Worm (Caenorhabditis elegans) whole organism, L4 larva: ENCODE data around the gene plk-3.

Experiments used
- D1046.2 ChIP-seq: fragments of 200-800 bp; sonication (Bioruptor generic); IDR thresholded peaks from 2 replicates; pipeline ENCODE4 v1.3.6; 2022; ENCODE audit warnings: missing genetic modification characterization, missing compliant biosample characterization
- F37D6.2 ChIP-seq: sonication (generic microtip); optimal IDR thresholded peaks from 2 replicates; lab custom pipeline; 2016; ENCODE audit warnings: mild to moderate bottlenecking, missing genetic modification characterization, missing compliant biosample characterization
- T20F7.1 ChIP-seq: fragments of 200-800 bp; sonication (Bioruptor generic); optimal IDR thresholded peaks from 2 replicates; lab custom pipeline; 2018; ENCODE audit warnings: mild to moderate bottlenecking, missing genetic modification characterization, missing compliant biosample characterization
- T26A8.4 ChIP-seq: fragments of 200-800 bp; sonication (Bioruptor generic); IDR thresholded peaks from 2 replicates; pipeline ENCODE4 v1.3.6; 2022; ENCODE audit warnings: missing genetic modification characterization, missing compliant biosample characterization
- Y105C5A.15 ChIP-seq: fragments of 200-800 bp; sonication (Bioruptor generic); IDR thresholded peaks from 2 replicates; pipeline ENCODE4 v1.3.6; 2022; ENCODE audit warnings: missing genetic modification characterization, missing compliant biosample characterization
- Y75B8A.6 ChIP-seq: fragments of 200-800 bp; sonication (Bioruptor generic); IDR thresholded peaks from 2 replicates; pipeline ENCODE4 v1.3.6; 2022; ENCODE audit warnings: missing genetic modification reagents, missing genetic modification characterization, missing compliant biosample characterization
- ZK337.2 ChIP-seq: fragments of 200-800 bp; sonication (Bioruptor generic); IDR thresholded peaks from 2 replicates; pipeline ENCODE4 v1.3.6; 2022; ENCODE audit warnings: missing genetic modification reagents, missing genetic modification characterization, missing compliant biosample characterization
- aly-2 ChIP-seq: sonication (generic microtip); optimal IDR thresholded peaks from 2 replicates; lab custom pipeline; 2018; ENCODE audit warnings: missing biosample characterization, missing genetic modification characterization
- arid-1 ChIP-seq: fragments of 200-800 bp; sonication (Bioruptor generic); conservative IDR thresholded peaks from 2 replicates; pipeline ENCODE4 v1.3.6; 2022; ENCODE audit warnings: missing genetic modification reagents, missing genetic modification characterization, missing compliant biosample characterization
- attf-4 ChIP-seq: sonication (generic microtip); optimal IDR thresholded peaks from 3 replicates; lab custom pipeline; 2017; ENCODE audit warnings: missing biosample characterization, missing genetic modification characterization
- ceh-28 ChIP-seq: fragments of 150-350 bp; optimal IDR thresholded peaks from 2 replicates; lab custom pipeline; 2014; ENCODE audit warnings: missing biosample characterization, missing genetic modification reagents, missing genetic modification characterization
- ceh-32 ChIP-seq: sonication (generic microtip); optimal IDR thresholded peaks from 2 replicates; lab custom pipeline; 2016; ENCODE audit warnings: mild to moderate bottlenecking, missing genetic modification characterization, missing compliant biosample characterization; ENCODE audit not compliant: poor library complexity
- ceh-62 ChIP-seq: sonication (generic microtip); optimal IDR thresholded peaks from 2 replicates; lab custom pipeline; 2017; ENCODE audit warnings: missing biosample characterization, missing genetic modification characterization
- ceh-82 ChIP-seq: sonication (generic microtip); optimal IDR thresholded peaks from 2 replicates; lab custom pipeline; 2017; ENCODE audit warnings: missing biosample characterization, missing genetic modification characterization
- ces-1 ChIP-seq: fragments of 150-350 bp; sonication (generic microtip); optimal IDR thresholded peaks from 4 replicates; lab custom pipeline; 2014; ENCODE audit warnings: missing biosample characterization, missing genetic modification reagents, missing genetic modification characterization
- cey-2 ChIP-seq: sonication (generic microtip); optimal IDR thresholded peaks from 3 replicates; lab custom pipeline; 2017; ENCODE audit warnings: missing genetic modification characterization, mild to moderate bottlenecking, missing compliant biosample characterization, antibody characterized with exemption, borderline replicate concordance; ENCODE audit not compliant: insufficient read depth
- daf-8 ChIP-seq: fragments of 200-800 bp; sonication (Bioruptor generic); IDR thresholded peaks from 2 replicates; pipeline ENCODE4 v1.3.6; 2022; ENCODE audit warnings: missing genetic modification characterization, missing compliant biosample characterization
- dmd-8 ChIP-seq: fragments of 200-800 bp; sonication (Bioruptor generic); IDR thresholded peaks from 2 replicates; pipeline ENCODE4 v1.3.6; 2022; ENCODE audit warnings: missing genetic modification characterization, missing compliant biosample characterization
- dpl-1 ChIP-seq: fragments of 150-350 bp; optimal IDR thresholded peaks from 2 replicates; lab custom pipeline; 2014; ENCODE audit warnings: missing biosample characterization, missing genetic modification reagents, missing genetic modification characterization
- duxl-1 ChIP-seq: sonication (generic microtip); optimal IDR thresholded peaks from 2 replicates; lab custom pipeline; 2016; ENCODE audit warnings: mild to moderate bottlenecking, missing genetic modification characterization, moderate library complexity, missing compliant biosample characterization; ENCODE audit not compliant: poor library complexity
- fos-1 ChIP-seq: fragments of 150-350 bp; optimal IDR thresholded peaks from 2 replicates; lab custom pipeline; 2014; ENCODE audit warnings: missing biosample characterization, missing genetic modification characterization
- gei-8 ChIP-seq: fragments of 200-800 bp; sonication (Bioruptor generic); optimal IDR thresholded peaks from 2 replicates; lab custom pipeline; 2018; ENCODE audit warnings: mild to moderate bottlenecking, missing genetic modification characterization, missing compliant biosample characterization
- hif-1 ChIP-seq, 2 experiments: sonication (generic microtip); optimal IDR thresholded peaks; 2 replicates each; lab custom pipeline; 2016 to 2017; ENCODE audit warnings: missing compliant biosample characterization in 2 of 2, missing genetic modification characterization in 2 of 2, missing genetic modification reagents in 2 of 2, missing genotype in 2 of 2, mild to moderate bottlenecking in 1 of 2
- hlh-11 ChIP-seq: fragments of 200-800 bp; sonication (Bioruptor generic); optimal IDR thresholded peaks from 2 replicates; lab custom pipeline; 2018; ENCODE audit warnings: mild to moderate bottlenecking, missing genetic modification characterization, missing compliant biosample characterization
- hmg-1.1 ChIP-seq: fragments of 200-800 bp; sonication (Bioruptor generic); IDR thresholded peaks from 2 replicates; pipeline ENCODE4 v1.3.6; 2022; ENCODE audit warnings: missing genetic modification reagents, missing genetic modification characterization, missing compliant biosample characterization
- jun-1 ChIP-seq: fragments of 150-350 bp; optimal IDR thresholded peaks from 2 replicates; lab custom pipeline; 2014; ENCODE audit warnings: missing biosample characterization, missing genetic modification reagents, missing genetic modification characterization
- lin-29 ChIP-seq: fragments of 200-800 bp; sonication (Bioruptor generic); IDR thresholded peaks from 2 replicates; pipeline ENCODE4 v1.3.6; 2022; ENCODE audit warnings: missing genetic modification reagents, missing genetic modification characterization, missing compliant biosample characterization
- madf-5 ChIP-seq, 2 experiments: fragments of 200-800 bp; sonication (Bioruptor generic); IDR thresholded peaks; 2 replicates each; pipeline ENCODE4 v1.3.6; 2022; ENCODE audit warnings: missing compliant biosample characterization in 2 of 2, missing genetic modification characterization in 2 of 2
- madf-9 ChIP-seq: fragments of 200-800 bp; sonication (Bioruptor generic); conservative IDR thresholded peaks from 2 replicates; pipeline ENCODE4 v1.3.6; 2022; ENCODE audit warnings: missing genetic modification reagents, missing genetic modification characterization, missing compliant biosample characterization
- nhr-11 ChIP-seq: fragments of 150-350 bp; optimal IDR thresholded peaks from 2 replicates; lab custom pipeline; 2014; ENCODE audit warnings: missing biosample characterization, missing genetic modification characterization
- nhr-41 ChIP-seq: fragments of 200-800 bp; sonication (Bioruptor generic); IDR thresholded peaks from 2 replicates; pipeline ENCODE4 v1.3.6; 2022; ENCODE audit warnings: missing genetic modification reagents, missing genetic modification characterization, missing compliant biosample characterization
- nhr-42 ChIP-seq: fragments of 200-800 bp; sonication (Bioruptor generic); IDR thresholded peaks from 2 replicates; pipeline ENCODE4 v1.3.6; 2022; ENCODE audit warnings: missing genetic modification characterization, missing compliant biosample characterization
- nhr-6 ChIP-seq: fragments of 150-350 bp; optimal IDR thresholded peaks from 2 replicates; lab custom pipeline; 2014; ENCODE audit warnings: missing biosample characterization, missing genetic modification characterization
- pha-4 ChIP-seq, 2 experiments: fragments of 150-350 bp in 1 of 2; fragments of 200-800 bp in 1 of 2; sonication (Bioruptor generic) in 1 of 2; IDR thresholded peaks in 1 of 2; optimal IDR thresholded peaks in 1 of 2; 2 replicates each; pipeline versions ENCODE4 v1.3.6 to Lab custom; 2014 to 2022; ENCODE audit warnings: missing genetic modification characterization in 2 of 2, missing genetic modification reagents in 2 of 2, missing biosample characterization in 1 of 2, missing compliant biosample characterization in 1 of 2
- php-3 ChIP-seq: fragments of 200-800 bp; sonication (Bioruptor generic); IDR thresholded peaks from 2 replicates; pipeline ENCODE4 v1.3.6; 2022; ENCODE audit warnings: missing genetic modification reagents, missing genetic modification characterization, missing compliant biosample characterization
- pqm-1 ChIP-seq: sonication (generic microtip); optimal IDR thresholded peaks from 2 replicates; lab custom pipeline; 2017; ENCODE audit warnings: missing biosample characterization, missing genetic modification characterization
- saeg-2 ChIP-seq: fragments of 200-800 bp; sonication (Bioruptor generic); IDR thresholded peaks from 2 replicates; pipeline ENCODE4 v1.3.6; 2022; ENCODE audit warnings: missing genetic modification reagents, missing genetic modification characterization, missing compliant biosample characterization
- sdz-12 ChIP-seq: fragments of 200-800 bp; sonication (Bioruptor generic); optimal IDR thresholded peaks from 2 replicates; lab custom pipeline; 2018; ENCODE audit warnings: mild to moderate bottlenecking, missing genetic modification characterization, missing compliant biosample characterization
- set-16 ChIP-seq: fragments of 200-800 bp; sonication (Bioruptor generic); IDR thresholded peaks from 2 replicates; pipeline ENCODE4 v1.3.6; 2022; ENCODE audit warnings: missing genetic modification reagents, missing genetic modification characterization, missing compliant biosample characterization
- skn-1 ChIP-seq: fragments of 150-350 bp; optimal IDR thresholded peaks from 2 replicates; lab custom pipeline; 2014; ENCODE audit warnings: missing biosample characterization, missing genetic modification characterization
- snpc-4 ChIP-seq: fragments of 150-350 bp; optimal IDR thresholded peaks from 2 replicates; lab custom pipeline; 2014; ENCODE audit warnings: missing biosample characterization, missing genetic modification characterization
- spr-3 ChIP-seq: fragments of 200-800 bp; sonication (Bioruptor generic); optimal IDR thresholded peaks from 2 replicates; lab custom pipeline; 2018; ENCODE audit warnings: mild to moderate bottlenecking, missing genetic modification characterization, missing compliant biosample characterization
- unc-62 ChIP-seq, 3 experiments: fragments of 150-350 bp in 1 of 3; sonication (generic microtip); optimal IDR thresholded peaks in 2 of 3; peaks in 1 of 3; 1 replicate in 1 of 3; 2 replicates in 2 of 3; lab custom pipeline; 2014 to 2017; ENCODE audit warnings: missing biosample characterization in 3 of 3, missing genetic modification characterization in 3 of 3, missing genetic modification reagents in 3 of 3, missing genotype in 1 of 3
- vab-7 ChIP-seq: fragments of 200-800 bp; sonication (Bioruptor generic); IDR thresholded peaks from 2 replicates; pipeline ENCODE4 v1.3.6; 2022; ENCODE audit warnings: missing genetic modification reagents, missing genetic modification characterization, missing compliant biosample characterization
- zag-1 ChIP-seq: fragments of 150-350 bp; optimal IDR thresholded peaks from 2 replicates; lab custom pipeline; 2014; ENCODE audit warnings: missing biosample characterization, missing genetic modification characterization
- zfp-3 ChIP-seq: fragments of 200-800 bp; sonication (Bioruptor generic); conservative IDR thresholded peaks from 2 replicates; pipeline ENCODE4 v1.3.6; 2022; ENCODE audit warnings: missing genetic modification reagents, missing genetic modification characterization, missing compliant biosample characterization
- ztf-11 ChIP-seq: fragments of 150-350 bp; optimal IDR thresholded peaks from 2 replicates; lab custom pipeline; 2014; ENCODE audit warnings: missing biosample characterization, missing genetic modification characterization
- ztf-7 ChIP-seq: fragments of 150-350 bp; optimal IDR thresholded peaks from 2 replicates; lab custom pipeline; 2014; ENCODE audit warnings: missing biosample characterization, missing genetic modification characterization

Gene plk-3

DNA sequence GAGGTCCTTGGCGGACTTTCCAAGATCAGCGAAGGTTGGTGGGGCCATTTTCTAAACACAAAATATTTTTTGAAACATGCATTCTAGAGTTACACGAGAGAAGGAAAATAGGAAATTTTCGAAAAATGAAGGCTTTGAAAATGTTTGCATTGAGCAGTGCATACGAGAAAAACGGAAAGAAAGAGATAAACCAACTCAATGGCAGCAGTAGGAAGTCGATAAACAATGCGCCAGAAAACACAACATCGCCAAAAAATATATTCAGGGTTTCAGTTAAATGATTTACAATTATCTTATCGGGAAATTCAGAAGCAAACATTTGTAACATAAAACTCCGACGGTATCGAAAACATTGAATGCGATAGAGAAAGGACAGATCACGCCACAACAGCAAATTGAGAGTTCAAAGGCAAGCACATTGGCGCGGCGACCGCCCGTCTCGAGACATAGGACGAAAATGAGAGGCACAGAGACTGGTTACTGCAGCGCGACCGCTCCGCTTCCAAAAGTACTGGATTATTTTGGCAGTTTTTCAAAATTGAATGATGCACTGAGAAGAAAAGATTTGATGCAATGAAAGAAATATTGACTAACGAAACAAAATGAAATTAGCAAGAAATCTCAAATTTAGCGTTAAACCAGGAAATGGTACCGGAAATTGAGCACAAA, 35.0 kb upstream of the plk-3 start, which contains the start of the genes vdac-1 and R05G6.5 (continued):
- TF ChIP-seq Y75B8A.6: 0 out of 2 replicates have a peak, but pooled peaks have one; percentile 18
- TF ChIP-seq ztf-11 (tag; lab: Kevin White, UChicago): no peak
- no peak for TF ChIP-seq ceh-28 (tag; lab: Kevin White, UChicago)
- no peak for TF ChIP-seq unc-62 (GFP tag; optimal IDR thresholded peaks at IDR 0.05 in 1 of 2; lab: Kevin White, UChicago)
- no peak for TF ChIP-seq unc-62 (tag; optimal IDR thresholded peaks at IDR 0.05; lab: Kevin White, UChicago)
- no peak for TF ChIP-seq skn-1 (tag; lab: Kevin White, UChicago)
- peak; percentile 69 for TF ChIP-seq zfp-3 (GFP tag; lab: Robert Waterston, UW)
- no peak for TF ChIP-seq ces-1 (GFP tag; lab: Kevin White, UChicago)
- TF ChIP-seq fos-1 (tag; lab: Kevin White, UChicago): no peak
- 0 out of 4 replicates have a peak, but pooled peaks of 1 of the 2 experiments have one; percentile 51 for TF ChIP-seq madf-5 (GFP tag; IDR thresholded peaks at IDR 0.05; lab: Robert Waterston, UW)
- no peak for TF ChIP-seq cey-2 (tag; lab: Kevin White, UChicago)
- peak; percentile 73; the same call in 1 of the 2 replicates for TF ChIP-seq dmd-8
- TF ChIP-seq daf-8 (GFP tag; lab: Robert Waterston, UW): no peak
- peak; percentile 65 for TF ChIP-seq madf-9 (GFP tag; lab: Robert Waterston, UW)
- no peak for TF ChIP-seq gei-8 (GFP tag; lab: Kevin White, UChicago)
- no peak for TF ChIP-seq snpc-4 (tag; lab: Kevin White, UChicago)
- no peak for TF ChIP-seq sdz-12 (GFP tag; lab: Kevin White, UChicago)
- 0 out of 2 replicates have a peak, but pooled peaks have one; percentile 45 for TF ChIP-seq saeg-2
- peak; percentile 16 for TF ChIP-seq duxl-1 (tag; lab: Kevin White, UChicago)
- TF ChIP-seq php-3 (GFP tag; lab: Robert Waterston, UW): peak; percentile 74; the same call in 1 of the 2 replicates
- peak; percentile 71 for TF ChIP-seq hmg-1.1 (GFP tag; lab: Robert Waterston, UW)
- no peak for TF ChIP-seq arid-1
- TF ChIP-seq dpl-1: peak; percentile 89
- no peak for TF ChIP-seq ZK337.2 (GFP tag; lab: Robert Waterston, UW)
- no peak for TF ChIP-seq jun-1 (tag; lab: Kevin White, UChicago)
- 0 out of 2 replicates have a peak, but pooled peaks have one; percentile 22 for TF ChIP-seq lin-29 (GFP tag; lab: Robert Waterston, UW)
- no peak for TF ChIP-seq ceh-82
- no peak for TF ChIP-seq ceh-32 (tag; lab: Kevin White, UChicago)
- no peak for TF ChIP-seq attf-4 (tag; lab: Kevin White, UChicago)
- no peak for TF ChIP-seq zag-1 (tag; lab: Kevin White, UChicago)
- TF ChIP-seq Y105C5A.15: no peak
- TF ChIP-seq hlh-11 (tag; lab: Kevin White, UChicago): peak; percentile 95
- TF ChIP-seq nhr-6 (tag; lab: Kevin White, UChicago): peak; percentile 89
- peak; percentile 59 for TF ChIP-seq T26A8.4 (GFP tag; lab: Robert Waterston, UW)
- no peak for TF ChIP-seq spr-3 (GFP tag; lab: Kevin White, UChicago)
- no peak for TF ChIP-seq D1046.2 (GFP tag; lab: Robert Waterston, UW)
- peak; percentile 49; the same call in 1 of the 2 replicates for TF ChIP-seq nhr-41
- no peak for TF ChIP-seq ceh-62
- TF ChIP-seq vab-7: peak; percentile 57
- peak; percentile 83 for TF ChIP-seq pqm-1
- peak; percentile 3 to 63 for TF ChIP-seq hif-1 (tag; optimal IDR thresholded peaks at IDR 0.05; lab: Kevin White, UChicago)
- peak; percentile 88 for TF ChIP-seq T20F7.1 (GFP tag; lab: Kevin White, UChicago)
- no peak for TF ChIP-seq aly-2 (tag; lab: Kevin White, UChicago)
- peak; percentile 13 for TF ChIP-seq F37D6.2 (tag; lab: Kevin White, UChicago)
- TF ChIP-seq pha-4 (GFP tag; IDR thresholded peaks at IDR 0.05; lab: Robert Waterston, UW): peak; percentile 77
- TF ChIP-seq pha-4 (tag; optimal IDR thresholded peaks at IDR 0.05; lab: Kevin White, UChicago): peak; percentile 38
- peak; percentile 75 for TF ChIP-seq nhr-11 (tag; lab: Kevin White, UChicago)
- no peak for TF ChIP-seq set-16 (GFP tag; lab: Robert Waterston, UW)
- TF ChIP-seq nhr-42: peak; percentile 71; the same call in 1 of the 2 replicates
- peak; percentile 22 for TF ChIP-seq ztf-7 (tag; lab: Kevin White, UChicago)
